Worm (Caenorhabditis elegans): Measurements from ENCODE around the gene ufd-2.

ufd-2 gene

DNA sequence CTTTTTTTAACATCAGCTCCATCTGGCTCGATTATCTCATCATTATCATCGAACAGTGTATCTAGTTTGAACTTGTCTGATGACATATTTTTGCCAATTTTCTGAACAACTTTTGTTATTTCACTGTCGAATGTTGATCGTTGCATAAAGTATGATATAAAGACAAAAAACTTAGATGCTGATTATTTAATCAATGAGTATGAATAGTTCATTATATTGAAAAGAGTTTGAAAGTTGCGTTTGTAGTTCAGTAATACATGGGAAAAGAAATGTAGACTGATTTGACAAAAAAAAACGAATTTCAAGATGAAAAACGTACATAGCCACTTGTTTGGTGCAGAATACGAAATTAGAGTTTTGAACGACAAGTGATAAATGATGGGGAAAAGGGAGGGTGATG, 40.1 kb upstream of the ufd-2 start, which contains the start of gene hda-2:
TSS of gene hda-2 (minus strand) at position 101 of the 400 bp plus-strand sequence.
- TF ChIP-seq nhr-90 (tag; optimal IDR thresholded peaks at IDR 0.05; ENCODE audit: poor library complexity) (no peak), xbp-1 (tag; optimal IDR thresholded peaks at IDR 0.05) (no peak), alr-1 (tag; optimal IDR thresholded peaks at IDR 0.05; ENCODE audit: borderline replicate concordance) (no peak), snpc-4 (tag; optimal IDR thresholded peaks at IDR 0.05) (no peak), hlh-17 (GFP tag; optimal IDR thresholded peaks at IDR 0.05; ENCODE audit: borderline replicate concordance) (no peak), nhr-47 (tag; optimal IDR thresholded peaks at IDR 0.05) (no peak), vab-15 (tag; optimal IDR thresholded peaks at IDR 0.05) (no peak), dpl-1 (GFP tag; optimal IDR thresholded peaks at IDR 0.05) (no peak), nhr-84 (tag; optimal IDR thresholded peaks at IDR 0.05) (no peak)

- TF ChIP-seq unc-62 (GFP tag; optimal IDR thresholded peaks at IDR 0.05) = no peak
- TF ChIP-seq efl-1 (optimal IDR thresholded peaks at IDR 0.05) = no peak
- peak in 1 of 2 experiments; percentile 61 for TF ChIP-seq efl-1 (GFP tag; optimal IDR thresholded peaks at IDR 0.05 in 1 of 2)
- TF ChIP-seq C04F5.9 (tag; optimal IDR thresholded peaks at IDR 0.05) = no peak
- no peak for TF ChIP-seq alr-1 (tag; optimal IDR thresholded peaks at IDR 0.05; ENCODE audit: borderline replicate concordance)
- TF ChIP-seq nhr-84 (tag; optimal IDR thresholded peaks at IDR 0.05) = no peak
- no peak for TF ChIP-seq sox-4 (tag; optimal IDR thresholded peaks at IDR 0.05)
These were observed 34.9 kb upstream of the ufd-2 start, which contains the start of gene swsn-7 for ce11 chrII:8027663-8028062. TSS of gene swsn-7 (minus strand) at chrII:8027763.

DNA sequence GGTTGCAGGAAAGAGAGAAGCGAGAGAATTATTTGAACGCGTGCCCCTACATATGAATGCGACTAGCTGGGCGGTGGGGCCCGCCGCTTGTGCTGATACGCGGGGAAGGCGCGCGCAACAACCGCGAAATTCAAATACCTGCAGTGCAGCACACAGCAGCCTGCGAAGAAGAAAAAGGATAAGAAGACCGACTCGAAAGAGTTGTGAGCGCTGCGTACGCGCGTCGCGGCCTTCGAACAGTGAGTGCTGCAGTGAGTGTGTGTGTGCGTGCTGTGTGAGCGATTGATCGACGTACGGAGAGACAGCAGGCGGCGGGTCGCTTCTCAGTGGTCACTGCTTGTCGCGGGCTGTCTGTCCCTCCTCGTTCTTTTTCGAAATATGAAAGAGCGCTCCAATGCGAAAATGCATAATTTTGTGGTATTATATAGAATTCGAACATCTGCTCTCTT, 34.3 kb upstream of the ufd-2 start:
- TF ChIP-seq elt-3 (tag; optimal IDR thresholded peaks at IDR 0.05) (peak in 2 of 6 experiments; percentile 16 to 29), dpl-1 (GFP tag; optimal IDR thresholded peaks at IDR 0.05) (peak; percentile 41 to 65 (median 41)), fkh-4 (tag; optimal IDR thresholded peaks at IDR 0.05; ENCODE audit: borderline replicate concordance) (no peak), efl-3 (GFP tag; optimal IDR thresholded peaks at IDR 0.05) (no peak), jun-1 (tag; optimal IDR thresholded peaks at IDR 0.05) (peak; percentile 85), mab-9 (GFP tag; IDR thresholded peaks at IDR 0.05) (peak; percentile 48; the same call in 1 of the 2 replicates), grh-1 (GFP tag; IDR thresholded peaks at IDR 0.05) (no peak), lin-39 (tag; optimal IDR thresholded peaks at IDR 0.05) (no peak), C16A3.4 (tag; optimal IDR thresholded peaks at IDR 0.05) (peak; percentile 81), ceh-90 (tag; optimal IDR thresholded peaks at IDR 0.05) (no peak), hlh-4 (tag; optimal IDR thresholded peaks at IDR 0.05) (no peak), nhr-90 (tag; optimal IDR thresholded peaks at IDR 0.05; ENCODE audit: poor library complexity) (peak; percentile 35), pax-3 (tag; optimal IDR thresholded peaks at IDR 0.05) (peak; percentile 72), zip-4 (GFP tag; optimal IDR thresholded peaks at IDR 0.05) (no peak), egl-13 (tag; optimal IDR thresholded peaks at IDR 0.05) (peak; percentile 48), hpl-2 (GFP tag; optimal IDR thresholded peaks at IDR 0.05) (no peak), lir-3 (tag; optimal IDR thresholded peaks at IDR 0.05; ENCODE audit: poor library complexity) (peak; percentile 99), mep-1 (tag; optimal IDR thresholded peaks at IDR 0.05) (peak; percentile 16), nhr-47 (tag; optimal IDR thresholded peaks at IDR 0.05) (peak; percentile 76), nhr-20 (tag; optimal IDR thresholded peaks at IDR 0.05) (peak; percentile 78), hlh-17 (GFP tag; optimal IDR thresholded peaks at IDR 0.05; ENCODE audit: borderline replicate concordance) (no peak), fkh-10 (GFP tag; optimal IDR thresholded peaks at IDR 0.05) (peak; percentile 38), vab-15 (tag; optimal IDR thresholded peaks at IDR 0.05) (peak; percentile 32), ama-1 (optimal IDR thresholded peaks at IDR 0.05) (no peak), nhr-237 (tag; optimal IDR thresholded peaks at IDR 0.05) (no peak), unc-98 (GFP tag; IDR thresholded peaks at IDR 0.05) (no peak), xbp-1 (tag; optimal IDR thresholded peaks at IDR 0.05) (peak; percentile 50), pqm-1 (tag; optimal IDR thresholded peaks at IDR 0.05) (no peak), C34B4.2 (tag; optimal IDR thresholded peaks at IDR 0.05) (no peak), irx-1 (tag; optimal IDR thresholded peaks at IDR 0.05) (peak; percentile 40), unc-130 (tag; optimal IDR thresholded peaks at IDR 0.05) (no peak), zag-1 (tag; optimal IDR thresholded peaks at IDR 0.05) (no peak), nhr-28 (tag; optimal IDR thresholded peaks at IDR 0.05) (no peak), unc-62 (GFP tag; optimal IDR thresholded peaks at IDR 0.05) (no peak), sptf-1 (tag; optimal IDR thresholded peaks at IDR 0.05) (no peak), lin-15B (tag; optimal IDR thresholded peaks at IDR 0.05) (peak; percentile 83), lin-14 (GFP tag; optimal IDR thresholded peaks at IDR 0.05) (peak; percentile 95), elt-2 (tag; optimal IDR thresholded peaks at IDR 0.05) (peak; percentile 30), lin-35 (GFP tag; optimal IDR thresholded peaks at IDR 0.05) (peak; percentile 65 to 73), ztf-4 (tag; optimal IDR thresholded peaks at IDR 0.05) (no peak)
